Fruit fly (Drosophila melanogaster) whole organism, embryonic: ENCODE data around the gene CG10993.

Experiments used
- CG10274 ChIP-seq: fragments of 200-800 bp; sonication (Bioruptor generic); optimal IDR thresholded peaks from 3 replicates; lab custom pipeline; 2017; ENCODE audit warnings: missing biosample characterization, mild to moderate bottlenecking, missing genetic modification characterization
- CG11398 ChIP-seq: fragments of 200-800 bp; sonication (Bioruptor generic); optimal IDR thresholded peaks from 2 replicates; lab custom pipeline; 2016; ENCODE audit warnings: missing biosample characterization, missing genetic modification characterization
- CG11723 ChIP-seq: fragments of 200-800 bp; sonication (Bioruptor generic); optimal IDR thresholded peaks from 2 replicates; lab custom pipeline; 2017; ENCODE audit warnings: missing biosample characterization, mild to moderate bottlenecking, missing genetic modification characterization
- CG12219 ChIP-seq: fragments of 200-800 bp; sonication (Bioruptor generic); optimal IDR thresholded peaks from 3 replicates; lab custom pipeline; 2018; ENCODE audit warnings: missing biosample characterization, mild to moderate bottlenecking, missing genetic modification characterization
- CG12942 ChIP-seq: fragments of 200-800 bp; sonication (Bioruptor generic); optimal IDR thresholded peaks from 3 replicates; lab custom pipeline; 2016; ENCODE audit warnings: missing biosample characterization, missing genetic modification characterization
- CG14965 ChIP-seq: fragments of 200-800 bp; sonication (Bioruptor generic); optimal IDR thresholded peaks from 2 replicates; lab custom pipeline; 2016; ENCODE audit warnings: missing biosample characterization, missing genetic modification characterization, borderline replicate concordance
- CG15514 ChIP-seq: fragments of 200-800 bp; sonication (Bioruptor generic); optimal IDR thresholded peaks from 3 replicates; lab custom pipeline; 2017; ENCODE audit warnings: missing biosample characterization, missing genetic modification characterization, mild to moderate bottlenecking, moderate library complexity, missing genetic modification reagents
- CG1602 ChIP-seq: fragments of 200-800 bp; sonication (Bioruptor generic); optimal IDR thresholded peaks from 3 replicates; lab custom pipeline; 2016; ENCODE audit warnings: missing biosample characterization, missing genetic modification characterization
- CG17359 ChIP-seq: fragments of 200-800 bp; sonication (Bioruptor generic); optimal IDR thresholded peaks from 3 replicates; lab custom pipeline; 2018; ENCODE audit warnings: missing biosample characterization, mild to moderate bottlenecking, missing genetic modification characterization, moderate library complexity
- CG18476 ChIP-seq: fragments of 200-800 bp; sonication (Bioruptor generic); optimal IDR thresholded peaks from 2 replicates; lab custom pipeline; 2016; ENCODE audit warnings: missing biosample characterization, mild to moderate bottlenecking, missing genetic modification characterization
- CG2120 ChIP-seq: fragments of 200-800 bp; sonication (Bioruptor generic); optimal IDR thresholded peaks from 3 replicates; lab custom pipeline; 2016; ENCODE audit warnings: missing biosample characterization, missing genetic modification characterization
- CG31441 ChIP-seq: fragments of 200-800 bp; sonication (Bioruptor generic); IDR thresholded peaks from 2 replicates; pipeline ENCODE4 v1.3.6; 2022; ENCODE audit warnings: missing biosample characterization, missing genetic modification characterization
- CG3407 ChIP-seq: fragments of 200-800 bp; sonication (Bioruptor generic); optimal IDR thresholded peaks from 2 replicates; lab custom pipeline; 2018; ENCODE audit warnings: missing biosample characterization, mild to moderate bottlenecking, missing genetic modification characterization
- CG3726 ChIP-seq: fragments of 200-800 bp; sonication (Bioruptor generic); IDR thresholded peaks from 3 replicates; pipeline ENCODE4, ENCODE4 v1.3.6; 2022; ENCODE audit warnings: missing biosample characterization, missing genetic modification characterization
- CG43689 ChIP-seq: fragments of 200-800 bp; sonication (Bioruptor generic); IDR thresholded peaks from 2 replicates; pipeline ENCODE4 v1.3.6; 2022; ENCODE audit warnings: missing biosample characterization, missing genetic modification characterization
- CG6683 ChIP-seq: fragments of 200-800 bp; sonication (Bioruptor generic); optimal IDR thresholded peaks from 2 replicates; lab custom pipeline; 2017; ENCODE audit warnings: missing biosample characterization, mild to moderate bottlenecking, missing genetic modification characterization, missing genetic modification reagents
- CG7271 ChIP-seq: fragments of 200-800 bp; sonication (Bioruptor generic); optimal IDR thresholded peaks from 2 replicates; lab custom pipeline; 2018; ENCODE audit warnings: missing biosample characterization, mild to moderate bottlenecking, missing genetic modification characterization, moderate library complexity
- CG8924 ChIP-seq: fragments of 200-800 bp; optimal IDR thresholded peaks from 3 replicates; lab custom pipeline; 2019; ENCODE audit warnings: missing biosample characterization, mild to moderate bottlenecking, missing genetic modification characterization, moderate library complexity
- CG9215 ChIP-seq: fragments of 200-800 bp; sonication (Bioruptor generic); IDR thresholded peaks from 2 replicates; pipeline ENCODE4 v1.3.6; 2022; ENCODE audit warnings: missing biosample characterization, missing genetic modification characterization
- CG9609 ChIP-seq: fragments of 200-800 bp; sonication (Bioruptor generic); optimal IDR thresholded peaks from 3 replicates; lab custom pipeline; 2016; ENCODE audit warnings: missing biosample characterization, missing genetic modification characterization
- CG9817 ChIP-seq: fragments of 200-800 bp; sonication (Bioruptor generic); optimal IDR thresholded peaks from 2 replicates; lab custom pipeline; 2018; ENCODE audit warnings: missing biosample characterization, mild to moderate bottlenecking, missing genetic modification characterization, moderate library complexity
- CHES-1-like ChIP-seq: fragments of 200-800 bp; sonication (Bioruptor generic); optimal IDR thresholded peaks from 2 replicates; lab custom pipeline; 2016; ENCODE audit warnings: missing biosample characterization, missing genetic modification characterization
- D ChIP-seq, 2 experiments: fragments of 200-800 bp in 1 of 2; fragments of >200 bp in 1 of 2; sonication (Bioruptor generic) in 1 of 2; optimal IDR thresholded peaks; 2 replicates in 1 of 2; 3 replicates in 1 of 2; lab custom pipeline; 2017; ENCODE audit warnings: mild to moderate bottlenecking in 1 of 2, missing biosample characterization in 1 of 2, missing genetic modification characterization in 1 of 2, missing genetic modification reagents in 1 of 2
- Deaf1 ChIP-seq: fragments of 200-800 bp; optimal IDR thresholded peaks from 3 replicates; lab custom pipeline; 2019; ENCODE audit warnings: missing biosample characterization, mild to moderate bottlenecking, missing genetic modification characterization, moderate library complexity
- ERR ChIP-seq: fragments of 200-800 bp; sonication (Bioruptor generic); optimal IDR thresholded peaks from 2 replicates; lab custom pipeline; 2016; ENCODE audit warnings: missing biosample characterization, missing genetic modification characterization
- HLH54F ChIP-seq: fragments of 200-800 bp; sonication (Bioruptor generic); optimal IDR thresholded peaks from 3 replicates; lab custom pipeline; 2016; ENCODE audit warnings: missing biosample characterization, missing genetic modification characterization
- HmgZ ChIP-seq: fragments of 200-800 bp; sonication (Bioruptor generic); optimal IDR thresholded peaks from 2 replicates; lab custom pipeline; 2018; ENCODE audit warnings: missing biosample characterization, mild to moderate bottlenecking, missing genetic modification characterization
- Hr78 ChIP-seq, 2 experiments: fragments of 200-800 bp in 1 of 2; fragments of >200 bp in 1 of 2; sonication (Bioruptor generic) in 1 of 2; optimal IDR thresholded peaks; 2 replicates each; lab custom pipeline; 2017 to 2019; ENCODE audit warnings: missing biosample characterization in 2 of 2, missing genetic modification characterization in 2 of 2, mild to moderate bottlenecking in 1 of 2, moderate library complexity in 1 of 2
- Mad ChIP-seq: fragments of 200-800 bp; sonication (Bioruptor generic); optimal IDR thresholded peaks from 2 replicates; lab custom pipeline; 2016; ENCODE audit warnings: missing biosample characterization, missing genetic modification characterization
- Xrp1 ChIP-seq: fragments of 200-800 bp; sonication (Bioruptor generic); IDR thresholded peaks from 2 replicates; pipeline ENCODE4 v1.3.6; 2022; ENCODE audit warnings: missing biosample characterization, missing genetic modification characterization
- abd-A ChIP-seq: fragments of 200-800 bp; sonication (Bioruptor generic); optimal IDR thresholded peaks from 3 replicates; lab custom pipeline; 2019; ENCODE audit warnings: missing biosample characterization, mild to moderate bottlenecking, missing genetic modification characterization, moderate library complexity
- bcd ChIP-seq: fragments of 200-800 bp; sonication (Bioruptor generic); optimal IDR thresholded peaks from 2 replicates; lab custom pipeline; 2017; ENCODE audit warnings: missing biosample characterization, mild to moderate bottlenecking, missing genetic modification characterization
- cato ChIP-seq: fragments of 200-800 bp; sonication (Bioruptor generic); optimal IDR thresholded peaks from 2 replicates; lab custom pipeline; 2016; ENCODE audit warnings: missing biosample characterization, missing genetic modification characterization, borderline replicate concordance
- crol ChIP-seq: fragments of 200-800 bp; sonication (Bioruptor generic); IDR thresholded peaks from 2 replicates; pipeline ENCODE4 v1.3.6; 2022; ENCODE audit warnings: missing biosample characterization, missing genetic modification characterization
- fu2 ChIP-seq: fragments of 200-800 bp; sonication (Bioruptor generic); optimal IDR thresholded peaks from 2 replicates; lab custom pipeline; 2016; ENCODE audit warnings: missing biosample characterization, missing genetic modification characterization
- gcm ChIP-seq: fragments of 200-800 bp; sonication (Bioruptor generic); optimal IDR thresholded peaks from 2 replicates; lab custom pipeline; 2019; ENCODE audit warnings: missing biosample characterization, mild to moderate bottlenecking, missing genetic modification characterization, moderate library complexity
- kay ChIP-seq: fragments of 200-800 bp; sonication (Bioruptor generic); optimal IDR thresholded peaks from 2 replicates; lab custom pipeline; 2016; ENCODE audit warnings: missing biosample characterization, missing genetic modification characterization
- lab ChIP-seq: fragments of 200-800 bp; sonication (Bioruptor generic); optimal IDR thresholded peaks from 3 replicates; lab custom pipeline; 2017; ENCODE audit warnings: missing biosample characterization, missing genetic modification characterization, mild to moderate bottlenecking, moderate library complexity, missing genetic modification reagents
- nmo ChIP-seq: fragments of 200-800 bp; sonication (Bioruptor generic); optimal IDR thresholded peaks from 2 replicates; lab custom pipeline; 2018; ENCODE audit warnings: missing biosample characterization, mild to moderate bottlenecking, missing genetic modification characterization, moderate library complexity
- peb ChIP-seq: fragments of 200-800 bp; sonication (Bioruptor generic); IDR thresholded peaks from 2 replicates; pipeline ENCODE4 v1.3.6; 2022; ENCODE audit warnings: missing biosample characterization, missing genetic modification characterization
- psq ChIP-seq: fragments of 200-800 bp; sonication (Bioruptor generic); optimal IDR thresholded peaks from 2 replicates; lab custom pipeline; 2017; ENCODE audit warnings: missing biosample characterization, missing genetic modification characterization
- repo ChIP-seq: fragments of 200-800 bp; sonication (Bioruptor generic); optimal IDR thresholded peaks from 2 replicates; lab custom pipeline; 2016; ENCODE audit warnings: missing biosample characterization, missing genetic modification characterization
- row ChIP-seq: fragments of 200-800 bp; sonication (Bioruptor generic); IDR thresholded peaks from 3 replicates; pipeline ENCODE4 v1.3.6; 2022; ENCODE audit warnings: missing biosample characterization, missing genetic modification characterization
- slp2 ChIP-seq: fragments of 200-800 bp; sonication (Bioruptor generic); optimal IDR thresholded peaks from 2 replicates; lab custom pipeline; 2016; ENCODE audit warnings: missing biosample characterization, missing genetic modification characterization
- stc ChIP-seq: fragments of 200-800 bp; sonication (Bioruptor generic); IDR thresholded peaks from 2 replicates; pipeline ENCODE4 v1.3.6; 2022; ENCODE audit warnings: missing biosample characterization, missing genetic modification characterization
- stwl ChIP-seq: fragments of 200-800 bp; sonication (Bioruptor generic); optimal IDR thresholded peaks from 3 replicates; lab custom pipeline; 2018; ENCODE audit warnings: missing biosample characterization, mild to moderate bottlenecking, missing genetic modification characterization, moderate library complexity
- twi ChIP-seq: fragments of 200-800 bp; optimal IDR thresholded peaks from 2 replicates; lab custom pipeline; 2019; ENCODE audit warnings: missing biosample characterization, mild to moderate bottlenecking, missing genetic modification characterization, moderate library complexity
- tx ChIP-seq: fragments of 200-800 bp; sonication (Bioruptor generic); optimal IDR thresholded peaks from 2 replicates; lab custom pipeline; 2016; ENCODE audit warnings: missing biosample characterization, missing genetic modification characterization
- zf30C ChIP-seq: fragments of 200-800 bp; sonication (Bioruptor generic); optimal IDR thresholded peaks from 3 replicates; lab custom pipeline; 2018; ENCODE audit warnings: missing biosample characterization, mild to moderate bottlenecking, missing genetic modification characterization

CG10993 gene

dm6 chrX:13815526-13816173 is 24.7 kb upstream of the CG10993 start (continued):
- TF ChIP-seq gcm (GFP tag; lab: Kevin White, UChicago) (peak; percentile 36), ERR (GFP tag; lab: Kevin White, UChicago) (peak; percentile 47), fu2 (GFP tag; lab: Kevin White, UChicago) (no peak), peb (GFP tag; lab: Robert Waterston, UW) (no peak), D (optimal IDR thresholded peaks at IDR 0.05; lab: Kevin White, UChicago) (no peak), D (GFP tag; optimal IDR thresholded peaks at IDR 0.05; lab: Kevin White, UChicago) (peak; percentile 61), zf30C (no peak), twi (tag; lab: Kevin White, UChicago) (peak; percentile 29), Mad (GFP tag; lab: Kevin White, UChicago) (peak; percentile 36), CG12942 (GFP tag; lab: Kevin White, UChicago) (peak; percentile 37), CHES-1-like (GFP tag; lab: Kevin White, UChicago) (peak; percentile 38), CG7271 (no peak), CG15514 (GFP tag; lab: Kevin White, UChicago) (peak; percentile 35), CG9215 (peak; percentile 45; the same call in 1 of the 2 replicates), CG9609 (GFP tag; lab: Kevin White, UChicago) (peak; percentile 47), Hr78 (GFP tag; optimal IDR thresholded peaks at IDR 0.05; lab: Kevin White, UChicago) (peak in 1 of 2 experiments; percentile 34), CG2120 (GFP tag; lab: Kevin White, UChicago) (peak; percentile 55), CG1602 (GFP tag; lab: Kevin White, UChicago) (peak; percentile 32), abd-A (tag; lab: Kevin White, UChicago) (no peak), Xrp1 (GFP tag; lab: Robert Waterston, UW) (no peak; the same call in 1 of the 2 replicates), CG10274 (GFP tag; lab: Kevin White, UChicago) (peak; percentile 48), crol (GFP tag; lab: Robert Waterston, UW) (peak; percentile 75), CG3407 (GFP tag; lab: Kevin White, UChicago) (no peak), lab (GFP tag; lab: Kevin White, UChicago) (peak; percentile 73), HmgZ (tag; lab: Kevin White, UChicago) (no peak), tx (no peak), CG3726 (GFP tag; lab: Robert Waterston, UW) (0 out of 3 replicates have a peak, but pooled peaks have one; percentile 35), CG12219 (GFP tag; lab: Kevin White, UChicago) (peak; percentile 60), stc (peak; percentile 52; the same call in 1 of the 2 replicates), cato (GFP tag; lab: Kevin White, UChicago) (peak; percentile 1), psq (GFP tag; lab: Kevin White, UChicago) (no peak), CG11723 (GFP tag; lab: Kevin White, UChicago) (peak; percentile 48), stwl (tag; lab: Kevin White, UChicago) (no peak), bcd (GFP tag; lab: Kevin White, UChicago) (peak; percentile 62), nmo (GFP tag; lab: Kevin White, UChicago) (peak; percentile 80), CG8924 (peak; percentile 61), CG17359 (tag; lab: Kevin White, UChicago) (peak; percentile 55), CG18476 (GFP tag; lab: Kevin White, UChicago) (no peak), slp2 (GFP tag; lab: Kevin White, UChicago) (peak; percentile 28), row (GFP tag; lab: Robert Waterston, UW) (peak; percentile 71), HLH54F (GFP tag; lab: Kevin White, UChicago) (peak; percentile 29), CG43689 (GFP tag; lab: Robert Waterston, UW) (no peak), CG31441 (GFP tag; lab: Robert Waterston, UW) (peak; percentile 75), CG6683 (no peak), CG11398 (GFP tag; lab: Kevin White, UChicago) (no peak), CG14965 (GFP tag; lab: Kevin White, UChicago) (no peak), kay (GFP tag; lab: Kevin White, UChicago) (no peak), Deaf1 (tag; lab: Kevin White, UChicago) (peak; percentile 5), CG9817 (tag; lab: Kevin White, UChicago) (peak; percentile 16), repo (GFP tag; lab: Kevin White, UChicago) (no peak)
